Fruit fly (Drosophila melanogaster) whole organism, embryonic: ENCODE data around the gene CG3071.
A peak's percentile ranks its signal among the peaks of the same experiment; 100 is the strongest.

Experiments
- ATbp ChIP-seq: fragments of 200-800 bp; sonication (Bioruptor generic); optimal IDR thresholded peaks from 2 replicates; lab custom pipeline; 2017; ENCODE audit warnings: missing biosample characterization, mild to moderate bottlenecking, missing genetic modification characterization, missing genetic modification reagents
- Atf-2 ChIP-seq: fragments of 200-800 bp; sonication (Bioruptor generic); optimal IDR thresholded peaks from 2 replicates; lab custom pipeline; 2016; ENCODE audit warnings: missing biosample characterization, missing genetic modification characterization
- CG10267 ChIP-seq: fragments of 200-800 bp; sonication (Bioruptor generic); optimal IDR thresholded peaks from 2 replicates; lab custom pipeline; 2018; ENCODE audit warnings: missing biosample characterization, mild to moderate bottlenecking, missing genetic modification characterization, moderate library complexity
- CG10431 ChIP-seq: fragments of 200-800 bp; sonication (Bioruptor generic); optimal IDR thresholded peaks from 3 replicates; lab custom pipeline; 2018; ENCODE audit warnings: missing biosample characterization, mild to moderate bottlenecking, missing genetic modification characterization
- CG13123 ChIP-seq: fragments of 200-800 bp; sonication (Bioruptor generic); optimal IDR thresholded peaks from 2 replicates; lab custom pipeline; 2016; ENCODE audit warnings: missing biosample characterization, missing genetic modification characterization
- CG13775 ChIP-seq: fragments of 200-800 bp; sonication (Bioruptor generic); optimal IDR thresholded peaks from 3 replicates; lab custom pipeline; 2017; ENCODE audit warnings: missing biosample characterization, mild to moderate bottlenecking, missing genetic modification characterization
- CG14050 ChIP-seq: fragments of 200-800 bp; sonication (Bioruptor generic); IDR thresholded peaks from 3 replicates; pipeline ENCODE4 v1.3.6; 2022; ENCODE audit warnings: missing biosample characterization, missing genetic modification characterization
- CG2202 ChIP-seq: fragments of 200-800 bp; sonication (Bioruptor generic); optimal IDR thresholded peaks from 2 replicates; lab custom pipeline; 2018; ENCODE audit warnings: missing biosample characterization, mild to moderate bottlenecking, missing genetic modification characterization
- CG2875 ChIP-seq: fragments of 200-800 bp; sonication (Bioruptor generic); optimal IDR thresholded peaks from 2 replicates; lab custom pipeline; 2017; ENCODE audit warnings: missing biosample characterization, mild to moderate bottlenecking, missing genetic modification characterization, missing genetic modification reagents
- CG3163 ChIP-seq: fragments of 200-800 bp; sonication (Bioruptor generic); optimal IDR thresholded peaks from 3 replicates; lab custom pipeline; 2016; ENCODE audit warnings: missing biosample characterization, missing genetic modification characterization
- CG32532 ChIP-seq: fragments of 200-800 bp; sonication (Bioruptor generic); IDR thresholded peaks from 2 replicates; pipeline ENCODE4 v1.3.6; 2022; ENCODE audit warnings: missing biosample characterization, missing genetic modification characterization
- CG3726 ChIP-seq: fragments of 200-800 bp; sonication (Bioruptor generic); IDR thresholded peaks from 3 replicates; pipeline ENCODE4, ENCODE4 v1.3.6; 2022; ENCODE audit warnings: missing biosample characterization, missing genetic modification characterization
- CG42726 ChIP-seq: fragments of 200-800 bp; sonication (Bioruptor generic); IDR thresholded peaks from 2 replicates; pipeline ENCODE4 v1.3.6; 2022; ENCODE audit warnings: missing biosample characterization, missing genetic modification characterization; ENCODE audit not compliant: partially characterized antibody
- CG4730 ChIP-seq: fragments of 200-800 bp; sonication (Bioruptor generic); IDR thresholded peaks from 2 replicates; pipeline ENCODE4 v1.3.6; 2022; ENCODE audit warnings: missing biosample characterization, missing genetic modification characterization
- CG6813 ChIP-seq: fragments of 200-800 bp; sonication (Bioruptor generic); optimal IDR thresholded peaks from 2 replicates; lab custom pipeline; 2017; ENCODE audit warnings: missing biosample characterization, missing genetic modification characterization, mild to moderate bottlenecking, moderate library complexity, missing genetic modification reagents
- CG7271 ChIP-seq: fragments of 200-800 bp; sonication (Bioruptor generic); optimal IDR thresholded peaks from 2 replicates; lab custom pipeline; 2018; ENCODE audit warnings: missing biosample characterization, mild to moderate bottlenecking, missing genetic modification characterization, moderate library complexity
- CG7786 ChIP-seq: fragments of 200-800 bp; sonication (Bioruptor generic); optimal IDR thresholded peaks from 2 replicates; lab custom pipeline; 2016; ENCODE audit warnings: missing biosample characterization, missing genetic modification characterization
- CG7987 ChIP-seq: fragments of 200-800 bp; sonication (Bioruptor generic); optimal IDR thresholded peaks from 2 replicates; lab custom pipeline; 2018; ENCODE audit warnings: missing biosample characterization, mild to moderate bottlenecking, missing genetic modification characterization, moderate library complexity
- Dref ChIP-seq: fragments of 200-800 bp; sonication (Bioruptor generic); IDR thresholded peaks from 2 replicates; pipeline ENCODE4 v1.3.6; 2022; ENCODE audit warnings: missing biosample characterization, missing genetic modification characterization
- Ets65A ChIP-seq: fragments of 200-800 bp; sonication (Bioruptor generic); peaks from one replicate; lab custom pipeline; 2016; ENCODE audit warnings: missing biosample characterization, missing genetic modification characterization
- Gsc ChIP-seq: fragments of 200-800 bp; sonication (Bioruptor generic); IDR thresholded peaks from 2 replicates; pipeline ENCODE4 v1.3.6; 2022; ENCODE audit warnings: missing biosample characterization, missing genetic modification characterization
- Lim3 ChIP-seq: fragments of 200-800 bp; sonication (Bioruptor generic); IDR thresholded peaks from 2 replicates; pipeline ENCODE4 v1.3.6; 2022; ENCODE audit warnings: missing biosample characterization, missing genetic modification characterization
- Nf-YB ChIP-seq: fragments of 200-800 bp; sonication (Bioruptor generic); optimal IDR thresholded peaks from 3 replicates; lab custom pipeline; 2019; ENCODE audit warnings: missing biosample characterization, mild to moderate bottlenecking, missing genetic modification characterization, moderate library complexity
- Oaz ChIP-seq: fragments of 200-800 bp; sonication (Bioruptor generic); IDR thresholded peaks from 2 replicates; pipeline ENCODE4 v1.3.6; 2022; ENCODE audit warnings: missing biosample characterization, missing genetic modification characterization
- Sox100B ChIP-seq: fragments of 200-800 bp; sonication (Bioruptor generic); optimal IDR thresholded peaks from 3 replicates; lab custom pipeline; 2018; ENCODE audit warnings: missing biosample characterization, mild to moderate bottlenecking, missing genetic modification characterization
- Stat92E ChIP-seq, 3 experiments: fragments of >200 bp in 2 of 3; fragments of 200-800 bp in 1 of 3; sonication (Bioruptor generic) in 1 of 3; optimal IDR thresholded peaks; 2 replicates each; lab custom pipeline; 2017 to 2019; ENCODE audit warnings: missing biosample characterization in 3 of 3, missing genetic modification characterization in 3 of 3, mild to moderate bottlenecking in 1 of 3, moderate library complexity in 1 of 3
- Trl ChIP-seq, 3 experiments: fragments of >200 bp in 2 of 3; fragments of 200-800 bp in 1 of 3; sonication (Bioruptor generic) in 1 of 3; optimal IDR thresholded peaks; 2 replicates in 1 of 3; 3 replicates in 2 of 3; lab custom pipeline; 2016 to 2017; ENCODE audit warnings: missing biosample characterization in 1 of 3, missing genetic modification characterization in 1 of 3
- YL-1 ChIP-seq: fragments of 200-800 bp; sonication (Bioruptor generic); optimal IDR thresholded peaks from 3 replicates; lab custom pipeline; 2017; ENCODE audit warnings: missing biosample characterization, mild to moderate bottlenecking, missing genetic modification characterization
- bcd ChIP-seq: fragments of 200-800 bp; sonication (Bioruptor generic); optimal IDR thresholded peaks from 2 replicates; lab custom pipeline; 2017; ENCODE audit warnings: missing biosample characterization, mild to moderate bottlenecking, missing genetic modification characterization
- bowl ChIP-seq: fragments of 200-800 bp; sonication (Bioruptor generic); IDR thresholded peaks from 2 replicates; pipeline ENCODE4 v1.3.6; 2022; ENCODE audit warnings: missing biosample characterization, missing genetic modification characterization
- crc ChIP-seq: fragments of 200-800 bp; sonication (Bioruptor generic); optimal IDR thresholded peaks from 2 replicates; lab custom pipeline; 2016; ENCODE audit warnings: missing biosample characterization, missing genetic modification characterization
- crol ChIP-seq: fragments of 200-800 bp; sonication (Bioruptor generic); IDR thresholded peaks from 2 replicates; pipeline ENCODE4 v1.3.6; 2022; ENCODE audit warnings: missing biosample characterization, missing genetic modification characterization
- danr ChIP-seq: fragments of 200-800 bp; sonication (Bioruptor generic); IDR thresholded peaks from 2 replicates; pipeline ENCODE4 v1.3.6; 2022; ENCODE audit warnings: missing biosample characterization, missing genetic modification characterization
- ems ChIP-seq: fragments of 200-800 bp; sonication (Bioruptor generic); optimal IDR thresholded peaks from 3 replicates; lab custom pipeline; 2016; ENCODE audit warnings: missing biosample characterization, missing genetic modification characterization
- ewg ChIP-seq: fragments of 200-800 bp; sonication (Bioruptor generic); optimal IDR thresholded peaks from 3 replicates; lab custom pipeline; 2017; ENCODE audit warnings: mild to moderate bottlenecking, missing biosample characterization, missing genetic modification reagents, missing genetic modification characterization
- exex ChIP-seq: fragments of 200-800 bp; sonication (Bioruptor generic); optimal IDR thresholded peaks from 4 replicates; lab custom pipeline; 2018; ENCODE audit warnings: missing biosample characterization, mild to moderate bottlenecking, missing genetic modification characterization, moderate library complexity
- fru ChIP-seq: fragments of >200 bp; optimal IDR thresholded peaks from 2 replicates; lab custom pipeline; 2017
- gfzf ChIP-seq: fragments of 200-800 bp; sonication (Bioruptor generic); optimal IDR thresholded peaks from 2 replicates; lab custom pipeline; 2016; ENCODE audit warnings: missing biosample characterization, mild to moderate bottlenecking, missing genetic modification characterization, moderate library complexity
- kah ChIP-seq: fragments of 200-800 bp; sonication (Bioruptor generic); optimal IDR thresholded peaks from 2 replicates; lab custom pipeline; 2018; ENCODE audit warnings: missing biosample characterization, mild to moderate bottlenecking, missing genetic modification characterization
- kay ChIP-seq: fragments of 200-800 bp; sonication (Bioruptor generic); optimal IDR thresholded peaks from 2 replicates; lab custom pipeline; 2016; ENCODE audit warnings: missing biosample characterization, missing genetic modification characterization
- knrl ChIP-seq: fragments of 200-800 bp; sonication (Bioruptor generic); IDR thresholded peaks from 3 replicates; pipeline ENCODE4 v1.3.6; 2022; ENCODE audit warnings: missing biosample characterization, missing genetic modification characterization; ENCODE audit not compliant: partially characterized antibody
- mirr ChIP-seq: fragments of 200-800 bp; sonication (Bioruptor generic); optimal IDR thresholded peaks from 3 replicates; lab custom pipeline; 2018; ENCODE audit warnings: missing biosample characterization, mild to moderate bottlenecking, missing genetic modification characterization
- sd ChIP-seq: fragments of 200-800 bp; sonication (Bioruptor generic); optimal IDR thresholded peaks from 3 replicates; lab custom pipeline; 2018; ENCODE audit warnings: missing biosample characterization, mild to moderate bottlenecking, missing genetic modification characterization, moderate library complexity
- seq ChIP-seq: fragments of 200-800 bp; sonication (Bioruptor generic); IDR thresholded peaks from 2 replicates; pipeline ENCODE4 v1.3.6; 2022; ENCODE audit warnings: missing biosample characterization, missing genetic modification characterization
- so ChIP-seq: fragments of 200-800 bp; sonication (Bioruptor generic); IDR thresholded peaks from 3 replicates; pipeline ENCODE4 v1.3.6; 2022; ENCODE audit warnings: missing biosample characterization, missing genetic modification characterization
- tio ChIP-seq: fragments of 200-800 bp; sonication (Bioruptor generic); optimal IDR thresholded peaks from 2 replicates; lab custom pipeline; 2017; ENCODE audit warnings: missing biosample characterization, missing genetic modification characterization, inconsistent platforms
- trem ChIP-seq: fragments of 200-800 bp; optimal IDR thresholded peaks from 3 replicates; lab custom pipeline; 2019; ENCODE audit warnings: missing biosample characterization, mild to moderate bottlenecking, missing genetic modification characterization, moderate library complexity
- twi ChIP-seq: fragments of 200-800 bp; optimal IDR thresholded peaks from 2 replicates; lab custom pipeline; 2019; ENCODE audit warnings: missing biosample characterization, mild to moderate bottlenecking, missing genetic modification characterization, moderate library complexity

The CG3071 gene

dm6 chrX:2296230-2297044, 33.8 kb downstream of the CG3071 start (continued):
- no peak for TF ChIP-seq gfzf
- peak; percentile 90 for TF ChIP-seq ATbp (GFP tag; lab: Kevin White, UChicago)
- peak; percentile 87 for TF ChIP-seq CG10267
- peak; percentile 97 for TF ChIP-seq Sox100B (GFP tag; lab: Kevin White, UChicago)
- TF ChIP-seq ems (GFP tag; lab: Kevin White, UChicago) = peak; percentile 94
- peak; percentile 87 for TF ChIP-seq ewg (GFP tag; lab: Kevin White, UChicago)
- TF ChIP-seq twi (tag; lab: Kevin White, UChicago) = peak; percentile 88
- TF ChIP-seq Ets65A (GFP tag; lab: Kevin White, UChicago) = peak; percentile 99
- TF ChIP-seq Atf-2 (GFP tag; lab: Kevin White, UChicago) = peak; percentile 97
- no peak for TF ChIP-seq Lim3 (GFP tag; lab: Robert Waterston, UW)
- peak; percentile 94 for TF ChIP-seq CG2875 (GFP tag; lab: Kevin White, UChicago)
- peak; percentile 77 for TF ChIP-seq CG32532 (GFP tag; lab: Robert Waterston, UW)
- peak; percentile 94 for TF ChIP-seq crc (GFP tag; lab: Kevin White, UChicago)
- no peak for TF ChIP-seq Dref (GFP tag; lab: Robert Waterston, UW)
- TF ChIP-seq kay (GFP tag; lab: Kevin White, UChicago) = peak; percentile 88
- TF ChIP-seq seq (GFP tag; lab: Robert Waterston, UW) = peak; percentile 86
- TF ChIP-seq CG13123 (GFP tag; lab: Kevin White, UChicago) = peak; percentile 83
- peak in 1 of 3 experiments; percentile 82 for TF ChIP-seq Stat92E (GFP tag; optimal IDR thresholded peaks at IDR 0.05; lab: Kevin White, UChicago)
- TF ChIP-seq Trl (optimal IDR thresholded peaks at IDR 0.05; lab: Kevin White, UChicago) = peak in 1 of 2 experiments; percentile 66
- TF ChIP-seq Trl (GFP tag; optimal IDR thresholded peaks at IDR 0.05; lab: Kevin White, UChicago) = peak; percentile 93
- TF ChIP-seq fru (lab: Kevin White, UChicago) = no peak
- TF ChIP-seq Nf-YB (GFP tag; lab: Kevin White, UChicago) = peak; percentile 83
- TF ChIP-seq CG13775 (GFP tag; lab: Kevin White, UChicago) = peak; percentile 94
- TF ChIP-seq YL-1 (GFP tag; lab: Kevin White, UChicago) = peak; percentile 77
- TF ChIP-seq CG10431 (GFP tag; lab: Kevin White, UChicago) = peak; percentile 86
- peak; percentile 76 for TF ChIP-seq danr
- TF ChIP-seq CG7786 (GFP tag; lab: Kevin White, UChicago) = peak; percentile 96
- peak; percentile 64 for TF ChIP-seq exex (tag; lab: Kevin White, UChicago)
- peak; percentile 34 for TF ChIP-seq mirr (GFP tag; lab: Kevin White, UChicago)
- TF ChIP-seq CG3163 (GFP tag; lab: Kevin White, UChicago) = peak; percentile 91
- TF ChIP-seq CG7271 (tag; lab: Kevin White, UChicago) = no peak
- TF ChIP-seq tio (GFP tag; lab: Kevin White, UChicago) = peak; percentile 96
- peak; percentile 95 for TF ChIP-seq bcd (GFP tag; lab: Kevin White, UChicago)
- no peak; the same call in none of the 2 replicates for TF ChIP-seq CG4730
- TF ChIP-seq CG7987 (GFP tag; lab: Kevin White, UChicago) = peak; percentile 66
- no peak for TF ChIP-seq knrl (GFP tag; lab: Robert Waterston, UW)
- peak; percentile 51 for TF ChIP-seq Oaz (GFP tag; lab: Robert Waterston, UW)
- peak; percentile 88 for TF ChIP-seq kah
- peak; percentile 72; the same call in 2 of the 3 replicates for TF ChIP-seq so
- peak; percentile 79 for TF ChIP-seq trem (tag; lab: Kevin White, UChicago)
- TF ChIP-seq CG2202 (tag; lab: Kevin White, UChicago) = peak; percentile 86
- no peak; the same call in 1 of the 2 replicates for TF ChIP-seq bowl (GFP tag; lab: Robert Waterston, UW)
- peak; percentile 96 for TF ChIP-seq crol (GFP tag; lab: Robert Waterston, UW)
- TF ChIP-seq CG14050 = peak; percentile 55
- TF ChIP-seq CG3726 (GFP tag; lab: Robert Waterston, UW) = no peak; the same call in 2 of the 3 replicates
- peak; percentile 91 for TF ChIP-seq CG6813 (GFP tag; lab: Kevin White, UChicago)
- no peak; the same call in 1 of the 2 replicates for TF ChIP-seq Gsc
- TF ChIP-seq sd (tag; lab: Kevin White, UChicago) = peak; percentile 81
- TF ChIP-seq CG42726 (GFP tag; lab: Robert Waterston, UW) = no peak
